Fruit fly (Drosophila melanogaster): Measurements from ENCODE around the gene CG31915.

The CG31915 gene

dm6 chr2L:5536658-5537057 is 8.7 kb downstream of the CG31915 start, which contains the start of gene tomb:
Gene tomb (minus strand): TSS chr2L:5536758.
- no peak for TF ChIP-seq HLH3B (GFP tag; IDR thresholded peaks at IDR 0.05)
- TF ChIP-seq Opbp (GFP tag; IDR thresholded peaks at IDR 0.05; ENCODE audit: partially characterized antibody), result no peak
- TF ChIP-seq D19A (tag; optimal IDR thresholded peaks at IDR 0.05), result no peak
- TF ChIP-seq br (optimal IDR thresholded peaks at IDR 0.05), result no peak
- TF ChIP-seq zen (tag; optimal IDR thresholded peaks at IDR 0.05), result no peak
- TF ChIP-seq CG14014 (GFP tag; IDR thresholded peaks at IDR 0.05), result no peak
- TF ChIP-seq scrt (GFP tag; optimal IDR thresholded peaks at IDR 0.05), result no peak
- no peak for TF ChIP-seq Dek (tag; optimal IDR thresholded peaks at IDR 0.05)
- TF ChIP-seq MTF-1 (GFP tag; optimal IDR thresholded peaks at IDR 0.05; ENCODE audit: borderline replicate concordance), result no peak
- TF ChIP-seq Dll (GFP tag; IDR thresholded peaks at IDR 0.05; ENCODE audit: partially characterized antibody), result no peak
- TF ChIP-seq sob (GFP tag; IDR thresholded peaks at IDR 0.05), result no peak
- no peak for TF ChIP-seq Ravus (GFP tag; IDR thresholded peaks at IDR 0.05)
- TF ChIP-seq CG17568 (GFP tag; optimal IDR thresholded peaks at IDR 0.05), result no peak
- no peak for TF ChIP-seq CG17359 (tag; optimal IDR thresholded peaks at IDR 0.05)
- no peak for TF ChIP-seq tx (GFP tag; optimal IDR thresholded peaks at IDR 0.05)
- TF ChIP-seq Trl (optimal IDR thresholded peaks at IDR 0.05), result no peak
- TF ChIP-seq Trl (GFP tag; optimal IDR thresholded peaks at IDR 0.05), result no peak
- TF ChIP-seq CG4730 (GFP tag; IDR thresholded peaks at IDR 0.05), result no peak

DNA sequence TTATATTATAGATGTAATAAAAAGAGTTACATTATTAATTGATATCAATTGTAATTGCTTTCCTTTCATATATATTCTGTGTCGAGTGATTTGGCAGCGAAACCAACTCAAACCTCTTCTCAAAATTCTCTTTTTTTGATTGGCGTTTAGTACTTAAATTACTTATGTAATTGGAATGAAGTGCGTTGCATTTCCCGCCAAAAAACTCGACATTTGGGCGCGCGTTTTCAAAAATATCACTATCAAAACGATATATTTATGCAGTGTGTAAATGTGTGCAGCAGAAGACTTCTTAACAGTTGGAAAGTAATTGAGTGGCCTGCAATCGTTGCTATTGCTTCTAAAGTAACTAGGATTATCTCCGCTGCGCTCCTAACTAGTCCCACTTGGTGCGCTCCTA is 9.1 kb downstream of the CG31915 start:
- TF ChIP-seq Awh (GFP tag; IDR thresholded peaks at IDR 0.05) (no peak), Neu2 (GFP tag; optimal IDR thresholded peaks at IDR 0.05; ENCODE audit: borderline replicate concordance) (no peak), E2f2 (GFP tag; IDR thresholded peaks at IDR 0.05) (peak; percentile 54), oc (tag; optimal IDR thresholded peaks at IDR 0.05) (no peak), CG11560 (tag; IDR thresholded peaks at IDR 0.05) (no peak), CG11247 (GFP tag; IDR thresholded peaks at IDR 0.05) (no peak), CG15011 (GFP tag; optimal IDR thresholded peaks at IDR 0.05) (no peak), Dp (GFP tag; optimal IDR thresholded peaks at IDR 0.05) (peak; percentile 48), Dref (GFP tag; IDR thresholded peaks at IDR 0.05) (no peak), CG10565 (GFP tag; optimal IDR thresholded peaks at IDR 0.05) (no peak), NK7.1 (GFP tag; optimal IDR thresholded peaks at IDR 0.05) (no peak), CG2202 (tag; optimal IDR thresholded peaks at IDR 0.05) (no peak), az2 (GFP tag; optimal IDR thresholded peaks at IDR 0.05) (no peak), Pdp1 (GFP tag; optimal IDR thresholded peaks at IDR 0.05) (peak in 1 of 2 experiments; percentile 85), ro (GFP tag; IDR thresholded peaks at IDR 0.05) (no peak)

- TF ChIP-seq row (GFP tag; IDR thresholded peaks at IDR 0.05) (peak; percentile 52; the same call in 2 of the 3 replicates), HHEX (GFP tag; optimal IDR thresholded peaks at IDR 0.05) (no peak), Med (GFP tag) (peak; percentile 65), Camta (GFP tag; optimal IDR thresholded peaks at IDR 0.05) (no peak), odd (GFP tag; optimal IDR thresholded peaks at IDR 0.05) (no peak), ewg (GFP tag; optimal IDR thresholded peaks at IDR 0.05) (peak; percentile 92), Ets65A (GFP tag) (peak; percentile 73), CG15514 (GFP tag; optimal IDR thresholded peaks at IDR 0.05) (peak; percentile 29)
Measured at dm6 chr2L:5539034-5539433, 11.1 kb downstream of the CG31915 start, which contains the start of gene CG14015. Gene CG14015 (minus strand): TSS chr2L:5539196.
